Fruit fly (Drosophila melanogaster): ENCODE measurements around the gene CG9331.
A peak's percentile ranks its signal among the peaks of the same experiment; 100 is the strongest.

CG9331 gene

DNA sequence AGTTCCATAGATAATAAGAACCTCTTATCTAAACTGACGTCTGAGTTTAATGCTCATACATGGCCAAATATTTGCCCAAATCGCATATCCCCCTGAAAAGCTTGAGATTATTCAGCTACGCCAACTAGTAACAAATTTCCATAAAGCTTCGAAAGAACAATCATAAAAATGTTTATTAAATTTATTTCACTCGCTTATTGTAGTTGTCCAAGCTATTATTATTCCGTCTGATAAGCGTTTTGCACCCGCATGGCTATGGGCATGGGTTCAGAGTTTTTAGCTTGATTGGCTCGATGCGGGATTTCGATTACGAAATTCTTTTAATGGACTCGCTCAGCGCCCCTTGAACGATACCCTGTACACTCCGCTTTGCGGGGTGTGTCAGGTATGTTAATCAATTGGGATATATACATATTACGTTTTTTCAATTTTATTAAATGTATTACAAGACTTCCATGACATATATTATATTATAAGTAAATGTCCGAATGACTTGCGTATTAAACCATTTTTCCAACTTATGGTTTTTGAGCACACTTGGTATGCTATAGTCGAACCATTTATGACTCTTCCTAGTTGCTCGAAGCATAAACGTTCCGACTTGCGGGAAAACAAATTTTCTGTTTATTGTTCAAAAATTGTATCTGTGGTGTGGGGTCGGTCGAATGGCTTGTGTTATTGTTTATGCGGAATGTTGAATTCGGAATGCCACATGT is 16.8 kb upstream of the CG9331 start (continued):
- TF ChIP-seq ro (GFP tag; IDR thresholded peaks at IDR 0.05): peak; percentile 89
- TF ChIP-seq kni (GFP tag; optimal IDR thresholded peaks at IDR 0.05): peak; percentile 5
- peak; percentile 91 for TF ChIP-seq HLH3B (GFP tag; IDR thresholded peaks at IDR 0.05)
- peak; percentile 96 for TF ChIP-seq Ets65A (GFP tag)
- TF ChIP-seq Hsf (GFP tag; optimal IDR thresholded peaks at IDR 0.05): peak; percentile 94
- peak; percentile 86 for TF ChIP-seq dimm (GFP tag; IDR thresholded peaks at IDR 0.05)
- TF ChIP-seq CG6654 (GFP tag; optimal IDR thresholded peaks at IDR 0.05): peak; percentile 84
- peak; percentile 79 for TF ChIP-seq Lhr (GFP tag; optimal IDR thresholded peaks at IDR 0.05)
- TF ChIP-seq toy (GFP tag; IDR thresholded peaks at IDR 0.05): peak; percentile 86
- TF ChIP-seq CG1792 (GFP tag; optimal IDR thresholded peaks at IDR 0.05): no peak
- TF ChIP-seq Dbx (GFP tag; IDR thresholded peaks at IDR 0.05): peak; percentile 96
- peak; percentile 84 for TF ChIP-seq CG3065 (GFP tag; optimal IDR thresholded peaks at IDR 0.05)
- peak; percentile 86 for TF ChIP-seq pho (GFP tag; optimal IDR thresholded peaks at IDR 0.05)
- TF ChIP-seq run (tag; optimal IDR thresholded peaks at IDR 0.05): peak; percentile 96
- TF ChIP-seq CG9797 (GFP tag; optimal IDR thresholded peaks at IDR 0.05): peak; percentile 35
- TF ChIP-seq HLHmδ (GFP tag; optimal IDR thresholded peaks at IDR 0.05): no peak
- peak; percentile 94 for TF ChIP-seq CG13775 (GFP tag; optimal IDR thresholded peaks at IDR 0.05)
- peak; percentile 73 for TF ChIP-seq CG7786 (GFP tag; optimal IDR thresholded peaks at IDR 0.05)
- TF ChIP-seq CG13123 (GFP tag; optimal IDR thresholded peaks at IDR 0.05): peak; percentile 91
- TF ChIP-seq twi (tag; optimal IDR thresholded peaks at IDR 0.05): peak; percentile 89
- peak; percentile 15 for TF ChIP-seq NC2α (GFP tag; optimal IDR thresholded peaks at IDR 0.05)
- peak; percentile 88 for TF ChIP-seq CG31224 (GFP tag; IDR thresholded peaks at IDR 0.05)
- TF ChIP-seq ac (GFP tag; optimal IDR thresholded peaks at IDR 0.05): peak; percentile 62
- peak in 1 of 2 experiments; percentile 81 for TF ChIP-seq Hr78 (GFP tag; optimal IDR thresholded peaks at IDR 0.05)
- peak; percentile 90 for TF ChIP-seq danr (GFP tag; IDR thresholded peaks at IDR 0.05)
- TF ChIP-seq Asciz (GFP tag; optimal IDR thresholded peaks at IDR 0.05): peak; percentile 94
- TF ChIP-seq ci (GFP tag; IDR thresholded peaks at IDR 0.05): peak; percentile 96
- TF ChIP-seq Kr (GFP tag; optimal IDR thresholded peaks at IDR 0.05): no peak
- TF ChIP-seq lbe (GFP tag; optimal IDR thresholded peaks at IDR 0.05): peak; percentile 18
- peak; percentile 84; the same call in 2 of the 3 replicates for TF ChIP-seq CG2199 (GFP tag; IDR thresholded peaks at IDR 0.05)
- peak; percentile 78 to 96 for TF ChIP-seq dpn (GFP tag; optimal IDR thresholded peaks at IDR 0.05)
- TF ChIP-seq Sry-β (GFP tag; optimal IDR thresholded peaks at IDR 0.05): peak; percentile 45
- TF ChIP-seq Ada2b (GFP tag; IDR thresholded peaks at IDR 0.05): peak; percentile 94
- peak; percentile 32 for TF ChIP-seq shn (GFP tag; optimal IDR thresholded peaks at IDR 0.05)
- peak; percentile 96 for TF ChIP-seq nmo (GFP tag; optimal IDR thresholded peaks at IDR 0.05)
- TF ChIP-seq CoRest (tag; optimal IDR thresholded peaks at IDR 0.05): peak; percentile 97
- TF ChIP-seq ato (GFP tag; IDR thresholded peaks at IDR 0.05; ENCODE audit: partially characterized antibody): peak; percentile 49; the same call in 1 of the 2 replicates
- TF ChIP-seq Doc2 (GFP tag; IDR thresholded peaks at IDR 0.05): peak; percentile 88
- TF ChIP-seq CG13894 (tag; optimal IDR thresholded peaks at IDR 0.05): peak; percentile 93
- peak; percentile 71; the same call in 2 of the 3 replicates for TF ChIP-seq sr (GFP tag; IDR thresholded peaks at IDR 0.05)
- TF ChIP-seq Rfx (GFP tag; IDR thresholded peaks at IDR 0.05): peak; percentile 97
- TF ChIP-seq gcm2 (GFP tag; optimal IDR thresholded peaks at IDR 0.05): peak; percentile 83
- TF ChIP-seq dm (GFP tag; optimal IDR thresholded peaks at IDR 0.05): peak; percentile 60
- peak; percentile 96 for TF ChIP-seq CG17829 (tag; optimal IDR thresholded peaks at IDR 0.05)
- peak; percentile 91 for TF ChIP-seq CG5953 (GFP tag; IDR thresholded peaks at IDR 0.05)
- TF ChIP-seq Gsc (GFP tag; IDR thresholded peaks at IDR 0.05): peak; percentile 75; the same call in 1 of the 2 replicates
- peak; percentile 89 for TF ChIP-seq CG5245 (GFP tag; optimal IDR thresholded peaks at IDR 0.05)
- TF ChIP-seq Atf-2 (GFP tag; optimal IDR thresholded peaks at IDR 0.05): peak; percentile 69
- TF ChIP-seq peb (GFP tag; IDR thresholded peaks at IDR 0.05): peak; percentile 87
- peak; percentile 92 for TF ChIP-seq Sox100B (GFP tag; optimal IDR thresholded peaks at IDR 0.05)

All from whole organism, embryonic.